Worm (Caenorhabditis elegans) whole organism, L4 larva: ENCODE results near the gene B0361.9.

Experiments used
- ZK546.5 ChIP-seq, 2 experiments: sonication (generic microtip); optimal IDR thresholded peaks; 2 replicates each; lab custom pipeline; 2017; ENCODE audit warnings: missing biosample characterization in 2 of 2, missing genetic modification characterization in 2 of 2
- aha-1 ChIP-seq: fragments of 150-350 bp; peaks from one replicate; lab custom pipeline; 2014; ENCODE audit warnings: missing biosample characterization, missing genetic modification characterization
- ces-1 ChIP-seq: fragments of 150-350 bp; sonication (generic microtip); optimal IDR thresholded peaks from 4 replicates; lab custom pipeline; 2014; ENCODE audit warnings: missing biosample characterization, missing genetic modification reagents, missing genetic modification characterization
- egl-43 ChIP-seq: fragments of 200-800 bp; sonication (Bioruptor generic); IDR thresholded peaks from 2 replicates; pipeline ENCODE4 v1.3.6; 2022; ENCODE audit warnings: missing genetic modification reagents, missing genetic modification characterization, missing compliant biosample characterization
- fkh-10 ChIP-seq: fragments of 150-350 bp; optimal IDR thresholded peaks from 2 replicates; lab custom pipeline; 2014; ENCODE audit warnings: missing biosample characterization, missing genetic modification reagents, missing genetic modification characterization
- lsy-2 ChIP-seq, 2 experiments: fragments of 150-350 bp in 1 of 2; sonication (generic microtip) in 1 of 2; optimal IDR thresholded peaks; 2 replicates each; lab custom pipeline; 2014 to 2017; ENCODE audit warnings: missing biosample characterization in 2 of 2, missing genetic modification characterization in 2 of 2
- madf-5 ChIP-seq, 2 experiments: fragments of 200-800 bp; sonication (Bioruptor generic); IDR thresholded peaks; 2 replicates each; pipeline ENCODE4 v1.3.6; 2022; ENCODE audit warnings: missing compliant biosample characterization in 2 of 2, missing genetic modification characterization in 2 of 2
- nhr-41 ChIP-seq: fragments of 200-800 bp; sonication (Bioruptor generic); IDR thresholded peaks from 2 replicates; pipeline ENCODE4 v1.3.6; 2022; ENCODE audit warnings: missing genetic modification reagents, missing genetic modification characterization, missing compliant biosample characterization
- vab-7 ChIP-seq: fragments of 200-800 bp; sonication (Bioruptor generic); IDR thresholded peaks from 2 replicates; pipeline ENCODE4 v1.3.6; 2022; ENCODE audit warnings: missing genetic modification reagents, missing genetic modification characterization, missing compliant biosample characterization

The B0361.9 gene

DNA sequence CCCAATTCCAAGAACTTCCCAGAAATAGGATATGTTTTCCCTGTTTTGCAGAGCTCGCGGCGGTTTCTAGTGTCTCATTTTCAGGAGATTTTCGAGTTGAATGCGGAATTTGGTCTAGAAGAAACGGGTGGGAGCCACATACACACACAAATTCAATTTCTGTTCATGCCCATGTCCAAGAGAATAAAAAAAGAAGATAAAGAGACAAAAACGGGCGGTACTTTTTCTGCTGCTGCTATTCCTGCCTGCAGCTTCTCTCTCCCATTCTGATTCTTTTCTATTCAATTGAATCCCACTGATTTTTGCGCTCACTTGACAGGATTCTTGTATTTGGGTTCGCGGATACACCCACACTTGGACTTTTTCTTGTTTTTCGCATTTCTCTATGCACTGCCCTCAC lies 36.8 kb downstream of the B0361.9 start:
- TF ChIP-seq ZK546.5 (tag; optimal IDR thresholded peaks at IDR 0.05; lab: Kevin White, UChicago) (no peak), ces-1 (GFP tag; lab: Kevin White, UChicago) (peak; percentile 31)

DNA sequence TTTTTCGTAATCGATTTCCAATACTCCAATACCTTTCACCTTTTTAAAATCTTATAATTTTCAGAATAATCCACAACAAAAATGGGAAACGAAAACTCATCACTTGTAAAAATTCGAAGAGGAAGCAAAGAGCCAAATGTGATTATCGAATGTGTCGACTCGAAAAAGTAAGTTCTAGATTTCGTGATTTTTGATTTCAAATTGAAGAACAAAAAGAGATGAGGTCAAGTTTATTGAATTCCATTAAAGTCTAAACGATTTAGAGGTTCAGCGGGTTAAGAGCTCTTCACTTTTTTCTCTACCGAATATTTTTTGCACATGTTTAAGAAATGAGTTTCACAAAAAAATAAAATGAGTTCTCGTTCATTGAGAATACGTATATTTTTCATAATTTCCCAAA lies 40.5 kb downstream of the B0361.9 start, which contains the start of gene B0361.4:
B0361.4 (plus strand) TSS at position 61 of the 400 bp plus-strand sequence.
- TF ChIP-seq aha-1 (tag; lab: Kevin White, UChicago) (no peak), nhr-41 (no peak), fkh-10 (GFP tag; lab: Kevin White, UChicago) (peak; percentile 71), ces-1 (GFP tag; lab: Kevin White, UChicago) (peak; percentile 10), egl-43 (no peak)

- TF ChIP-seq ces-1 (GFP tag; lab: Kevin White, UChicago) (peak; percentile 80), vab-7 (GFP tag; lab: Robert Waterston, UW) (no peak), madf-5 (GFP tag; IDR thresholded peaks at IDR 0.05; lab: Robert Waterston, UW) (no peak), fkh-10 (GFP tag; lab: Kevin White, UChicago) (peak; percentile 91), lsy-2 (tag; optimal IDR thresholded peaks at IDR 0.05; lab: Kevin White, UChicago) (no peak)
Measured at ce11 chrIII:7253669-7254068, 45.8 kb downstream of the B0361.9 start.
